Worm (Caenorhabditis elegans) whole organism, L2 larva: ENCODE results near the gene mlp-1.

Experiments used
- F13H6.1 ChIP-seq: sonication (generic microtip); optimal IDR thresholded peaks from 2 replicates; lab custom pipeline; 2016; ENCODE audit warnings: missing genetic modification characterization, missing compliant biosample characterization
- ceh-82 ChIP-seq: fragments of 150-350 bp; optimal IDR thresholded peaks from 2 replicates; lab custom pipeline; 2014; ENCODE audit warnings: missing biosample characterization, missing genetic modification characterization
- egl-27 ChIP-seq: sonication (generic microtip); optimal IDR thresholded peaks from 3 replicates; lab custom pipeline; 2017; ENCODE audit warnings: missing biosample characterization, missing genetic modification reagents, missing genetic modification characterization
- elt-3 ChIP-seq: sonication (generic microtip); optimal IDR thresholded peaks from 2 replicates; lab custom pipeline; 2017; ENCODE audit warnings: missing biosample characterization, missing genetic modification characterization
- lin-13 ChIP-seq: fragments of 150-350 bp; optimal IDR thresholded peaks from 2 replicates; lab custom pipeline; 2014; ENCODE audit warnings: missing biosample characterization, missing genetic modification reagents, missing genetic modification characterization
- lin-39 ChIP-seq: fragments of 150-350 bp; optimal IDR thresholded peaks from 2 replicates; lab custom pipeline; 2014; ENCODE audit warnings: missing biosample characterization, missing genetic modification reagents, missing genetic modification characterization
- mdl-1 ChIP-seq, 2 experiments: fragments of 150-350 bp in 1 of 2; sonication (generic microtip) in 1 of 2; optimal IDR thresholded peaks; 2 replicates each; lab custom pipeline; 2017; ENCODE audit warnings: missing biosample characterization in 2 of 2, missing genetic modification characterization in 2 of 2
- nhr-11 ChIP-seq: fragments of 150-350 bp; optimal IDR thresholded peaks from 2 replicates; lab custom pipeline; 2014; ENCODE audit warnings: missing biosample characterization, missing genetic modification characterization
- nhr-237 ChIP-seq: fragments of 150-350 bp; optimal IDR thresholded peaks from 2 replicates; lab custom pipeline; 2014; ENCODE audit warnings: missing biosample characterization, missing genetic modification characterization
- nhr-6 ChIP-seq: fragments of 150-350 bp; optimal IDR thresholded peaks from 2 replicates; lab custom pipeline; 2014; ENCODE audit warnings: missing biosample characterization, missing genetic modification characterization
- unc-62 ChIP-seq: fragments of 150-350 bp; optimal IDR thresholded peaks from 2 replicates; lab custom pipeline; 2014; ENCODE audit warnings: missing biosample characterization, missing genetic modification reagents, missing genetic modification characterization
- ztf-11 ChIP-seq: sonication (generic microtip); optimal IDR thresholded peaks from 2 replicates; lab custom pipeline; 2017; ENCODE audit warnings: missing biosample characterization, missing genetic modification characterization

ce11 chrIII:5976021-5976420 lies 1.2 kb upstream of the mlp-1 start:
- TF ChIP-seq nhr-237 (tag; lab: Kevin White, UChicago) (no peak), nhr-11 (tag; lab: Kevin White, UChicago) (no peak), mdl-1 (tag; optimal IDR thresholded peaks at IDR 0.05; lab: Kevin White, UChicago) (no peak), unc-62 (GFP tag; lab: Kevin White, UChicago) (no peak), lin-13 (GFP tag; lab: Kevin White, UChicago) (no peak), nhr-6 (no peak), egl-27 (tag; lab: Kevin White, UChicago) (no peak), ztf-11 (no peak), lin-39 (tag; lab: Kevin White, UChicago) (no peak), F13H6.1 (tag; lab: Kevin White, UChicago) (no peak), ceh-82 (no peak), elt-3 (tag; lab: Kevin White, UChicago) (no peak)
